Fruit fly (Drosophila melanogaster) whole organism, pupa: ENCODE data around the gene CG45545.

Experiments used
- CG10348 ChIP-seq: fragments of 200-800 bp; sonication (Bioruptor generic); IDR thresholded peaks from 2 replicates; pipeline ENCODE4 v1.3.6; 2022; ENCODE audit warnings: missing biosample characterization, missing genetic modification characterization
- CG13204 ChIP-seq: fragments of 200-800 bp; sonication (Bioruptor generic); optimal IDR thresholded peaks from 2 replicates; lab custom pipeline; 2018; ENCODE audit warnings: missing biosample characterization, mild to moderate bottlenecking, missing genetic modification characterization, moderate library complexity
- CG15710 ChIP-seq: fragments of 200-800 bp; sonication (Bioruptor generic); optimal IDR thresholded peaks from 2 replicates; lab custom pipeline; 2018; ENCODE audit warnings: missing biosample characterization, mild to moderate bottlenecking, missing genetic modification characterization, moderate library complexity
- CG8301 ChIP-seq: fragments of 200-800 bp; sonication (Bioruptor generic); optimal IDR thresholded peaks from 2 replicates; lab custom pipeline; 2018; ENCODE audit warnings: missing biosample characterization, mild to moderate bottlenecking, missing genetic modification characterization
- CG9948 ChIP-seq: fragments of 200-800 bp; sonication (Bioruptor generic); optimal IDR thresholded peaks from 2 replicates; lab custom pipeline; 2018; ENCODE audit warnings: missing biosample characterization, mild to moderate bottlenecking, missing genetic modification characterization, moderate library complexity
- D1 ChIP-seq: fragments of 200-800 bp; sonication (Bioruptor generic); optimal IDR thresholded peaks from 2 replicates; lab custom pipeline; 2018; ENCODE audit warnings: missing biosample characterization, mild to moderate bottlenecking, missing genetic modification characterization, moderate library complexity
- EcR ChIP-seq: fragments of 200-800 bp; sonication (Bioruptor generic); optimal IDR thresholded peaks from 3 replicates; lab custom pipeline; 2019; ENCODE audit warnings: missing biosample characterization, missing genetic modification characterization, mild to moderate bottlenecking, moderate library complexity, missing genetic modification reagents
- Ets98B ChIP-seq: fragments of 200-800 bp; sonication (Bioruptor generic); IDR thresholded peaks from 2 replicates; pipeline ENCODE4 v1.3.6; 2022; ENCODE audit warnings: missing biosample characterization, missing genetic modification characterization
- Pif1A ChIP-seq: fragments of 200-800 bp; sonication (Bioruptor generic); optimal IDR thresholded peaks from 3 replicates; lab custom pipeline; 2016; ENCODE audit warnings: missing biosample characterization, missing genetic modification characterization
- fd96Ca ChIP-seq: fragments of 200-800 bp; sonication (Bioruptor generic); IDR thresholded peaks from 3 replicates; pipeline ENCODE4 v1.3.6; 2022; ENCODE audit warnings: missing biosample characterization, missing genetic modification characterization
- gl ChIP-seq: fragments of 200-800 bp; sonication (Bioruptor generic); optimal IDR thresholded peaks from 2 replicates; lab custom pipeline; 2018; ENCODE audit warnings: missing biosample characterization, mild to moderate bottlenecking, missing genetic modification characterization
- rn ChIP-seq: fragments of 200-800 bp; sonication (Bioruptor generic); IDR thresholded peaks from 2 replicates; pipeline ENCODE4 v1.3.6; 2022; ENCODE audit warnings: missing biosample characterization, missing genetic modification characterization

DNA sequence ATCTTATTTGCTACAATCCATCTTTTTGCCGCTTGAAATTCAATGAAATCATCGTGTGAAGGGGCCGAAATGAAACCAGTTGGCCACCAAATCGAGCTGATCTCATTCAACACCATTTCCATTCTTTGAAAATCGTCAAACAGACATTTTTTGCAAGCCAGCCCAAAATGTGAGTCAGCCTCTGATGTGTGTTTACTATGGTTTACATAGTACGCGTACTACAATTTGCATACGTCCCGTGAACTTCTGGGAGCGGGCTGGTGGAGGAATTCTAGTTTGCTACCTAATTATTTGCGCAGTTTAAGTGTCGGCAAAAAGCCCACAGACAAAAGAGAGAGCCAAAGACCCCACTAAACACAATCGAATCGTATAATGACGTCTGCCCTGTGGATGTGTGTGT is 48.6 kb upstream of the CG45545 start:
- TF ChIP-seq D1 (tag; lab: Kevin White, UChicago) (no peak), CG13204 (GFP tag; lab: Kevin White, UChicago) (no peak), Pif1A (GFP tag; lab: Kevin White, UChicago) (no peak), fd96Ca (GFP tag; lab: Robert Waterston, UW) (no peak), CG8301 (no peak), CG15710 (no peak), EcR (GFP tag; lab: Kevin White, UChicago) (no peak), rn (GFP tag; lab: Robert Waterston, UW) (no peak), CG10348 (GFP tag; lab: Robert Waterston, UW) (no peak), Ets98B (GFP tag; lab: Robert Waterston, UW) (no peak), CG9948 (tag; lab: Kevin White, UChicago) (no peak), gl (tag; lab: Kevin White, UChicago) (no peak)
